Fruit fly (Drosophila melanogaster) whole organism, wandering third instar larva: ENCODE measurements around the gene Mekk1.

Source experiments
- Abd-B ChIP-seq: fragments of >200 bp; optimal IDR thresholded peaks from 2 replicates; lab custom pipeline; 2017; ENCODE audit warnings: missing biosample characterization, missing genetic modification characterization
- CG32264 ChIP-seq: fragments of 200-800 bp; sonication (Bioruptor generic); optimal IDR thresholded peaks from 2 replicates; lab custom pipeline; 2016; ENCODE audit warnings: missing biosample characterization, missing genetic modification characterization
- CG9705 ChIP-seq: fragments of 200-800 bp; sonication (Bioruptor generic); optimal IDR thresholded peaks from 2 replicates; lab custom pipeline; 2018; ENCODE audit warnings: missing biosample characterization, mild to moderate bottlenecking, missing genetic modification characterization
- CrebA ChIP-seq: fragments of 200-800 bp; sonication (Bioruptor generic); optimal IDR thresholded peaks from 2 replicates; lab custom pipeline; 2016; ENCODE audit warnings: missing biosample characterization, mild to moderate bottlenecking, missing genetic modification characterization, borderline replicate concordance
- Dfd ChIP-seq: fragments of >200 bp; optimal IDR thresholded peaks from 2 replicates; lab custom pipeline; 2017; ENCODE audit warnings: missing biosample characterization, missing genetic modification characterization
- GATAd ChIP-seq: sonication (Bioruptor generic); optimal IDR thresholded peaks from 2 replicates; lab custom pipeline; 2016; ENCODE audit warnings: missing biosample characterization, missing genetic modification characterization
- HLH106 ChIP-seq: fragments of 200-800 bp; optimal IDR thresholded peaks from 3 replicates; lab custom pipeline; 2019; ENCODE audit warnings: missing biosample characterization, mild to moderate bottlenecking, missing genetic modification characterization, moderate library complexity
- Hr78 ChIP-seq: fragments of >200 bp; optimal IDR thresholded peaks from 2 replicates; lab custom pipeline; 2017; ENCODE audit warnings: missing biosample characterization, missing genetic modification characterization
- Hr83 ChIP-seq: fragments of 200-300 bp; sonication (Bioruptor generic); optimal IDR thresholded peaks from 2 replicates; lab custom pipeline; 2016; ENCODE audit warnings: missing biosample characterization, mild to moderate bottlenecking, missing genetic modification characterization, moderate library complexity; ENCODE audit not compliant: poor library complexity, severe bottlenecking
- Jra ChIP-seq: sonication (Bioruptor generic); optimal IDR thresholded peaks from 2 replicates; lab custom pipeline; 2016; ENCODE audit warnings: missing biosample characterization, missing genetic modification characterization
- Mio ChIP-seq: sonication (Bioruptor generic); optimal IDR thresholded peaks from 2 replicates; lab custom pipeline; 2016; ENCODE audit warnings: missing biosample characterization, missing genetic modification characterization
- Myc ChIP-seq: fragments of >200 bp; optimal IDR thresholded peaks from 2 replicates; lab custom pipeline; 2017
- N ChIP-seq: fragments of >200 bp; optimal IDR thresholded peaks from 2 replicates; lab custom pipeline; 2018; ENCODE audit warnings: missing biosample characterization, missing external identifiers, missing genetic modification characterization
- OdsH ChIP-seq: fragments of 200-800 bp; sonication (Bioruptor generic); optimal IDR thresholded peaks from 2 replicates; lab custom pipeline; 2016; ENCODE audit warnings: missing biosample characterization, mild to moderate bottlenecking, missing genetic modification characterization
- Rel ChIP-seq, 2 experiments: fragments of 200-800 bp; sonication (Bioruptor generic) in 1 of 2; optimal IDR thresholded peaks; 2 replicates in 1 of 2; 3 replicates in 1 of 2; lab custom pipeline; 2016 to 2019; ENCODE audit warnings: mild to moderate bottlenecking in 2 of 2, missing biosample characterization in 2 of 2, missing genetic modification characterization in 2 of 2, moderate library complexity in 1 of 2
- Sp1 ChIP-seq: fragments of 200-800 bp; sonication (Bioruptor generic); optimal IDR thresholded peaks from 3 replicates; lab custom pipeline; 2019; ENCODE audit warnings: missing biosample characterization, mild to moderate bottlenecking, missing genetic modification characterization, moderate library complexity
- Vsx2 ChIP-seq: fragments of 200-300, 225-300 bp; sonication (Bioruptor generic); optimal IDR thresholded peaks from 2 replicates; lab custom pipeline; 2018; ENCODE audit warnings: missing biosample characterization, missing genetic modification characterization; ENCODE audit not compliant: partially characterized antibody
- br ChIP-seq: fragments of 200-800 bp; sonication (Bioruptor generic); optimal IDR thresholded peaks from 2 replicates; lab custom pipeline; 2016; ENCODE audit warnings: missing biosample characterization, missing genetic modification characterization
- dl ChIP-seq, 2 experiments: fragments of 175-275, 200-275 bp in 1 of 2; fragments of 200-275 bp in 1 of 2; sonication (Bioruptor generic); optimal IDR thresholded peaks; lab custom pipeline; 2018; ENCODE audit warnings: mild to moderate bottlenecking in 2 of 2, missing biosample characterization in 2 of 2, missing genetic modification characterization in 2 of 2, moderate library complexity in 2 of 2; ENCODE audit not compliant: partially characterized antibody in 2 of 2, insufficient read depth in 1 of 2
- dsf ChIP-seq: sonication (Bioruptor generic); optimal IDR thresholded peaks from 2 replicates; lab custom pipeline; 2016; ENCODE audit warnings: missing biosample characterization, missing genetic modification characterization, borderline replicate concordance
- ey ChIP-seq: fragments of 200-800 bp; sonication (Bioruptor generic); optimal IDR thresholded peaks from 2 replicates; lab custom pipeline; 2016; ENCODE audit warnings: missing biosample characterization, missing genetic modification characterization
- foxo ChIP-seq, 2 experiments: fragments of 200-800 bp; sonication (Bioruptor generic); optimal IDR thresholded peaks; 2 replicates in 1 of 2; 3 replicates in 1 of 2; lab custom pipeline; 2016 to 2017; ENCODE audit warnings: missing biosample characterization in 2 of 2, missing genetic modification characterization in 2 of 2
- fru ChIP-seq: fragments of 200-800 bp; sonication (Bioruptor generic); optimal IDR thresholded peaks from 3 replicates; lab custom pipeline; 2016; ENCODE audit warnings: missing biosample characterization, mild to moderate bottlenecking, missing genetic modification characterization
- jim ChIP-seq: fragments of 175-275, 200-325 bp; sonication (Bioruptor generic); optimal IDR thresholded peaks from 2 replicates; lab custom pipeline; 2016; ENCODE audit warnings: missing biosample characterization, mild to moderate bottlenecking, missing genetic modification characterization
- lola ChIP-seq: fragments of >200 bp; optimal IDR thresholded peaks from 2 replicates; lab custom pipeline; 2017; ENCODE audit warnings: missing biosample characterization, missing genetic modification characterization
- sage ChIP-seq: fragments of 200-800 bp; sonication (Bioruptor generic); optimal IDR thresholded peaks from 2 replicates; lab custom pipeline; 2016; ENCODE audit warnings: missing biosample characterization, mild to moderate bottlenecking, missing genetic modification characterization
- sv ChIP-seq: fragments of 200-800 bp; sonication (Bioruptor generic); optimal IDR thresholded peaks from 3 replicates; lab custom pipeline; 2016; ENCODE audit warnings: missing biosample characterization, missing genetic modification characterization
- tai ChIP-seq: sonication (Bioruptor generic); optimal IDR thresholded peaks from 2 replicates; lab custom pipeline; 2016; ENCODE audit warnings: missing biosample characterization, missing genetic modification characterization
- usp ChIP-seq: fragments of >200 bp; optimal IDR thresholded peaks from 2 replicates; lab custom pipeline; 2017; ENCODE audit warnings: missing biosample characterization, missing genetic modification characterization
- woc ChIP-seq: sonication (Bioruptor generic); optimal IDR thresholded peaks from 2 replicates; lab custom pipeline; 2016; ENCODE audit warnings: missing biosample characterization, mild to moderate bottlenecking, missing genetic modification characterization

Mekk1 gene

DNA sequence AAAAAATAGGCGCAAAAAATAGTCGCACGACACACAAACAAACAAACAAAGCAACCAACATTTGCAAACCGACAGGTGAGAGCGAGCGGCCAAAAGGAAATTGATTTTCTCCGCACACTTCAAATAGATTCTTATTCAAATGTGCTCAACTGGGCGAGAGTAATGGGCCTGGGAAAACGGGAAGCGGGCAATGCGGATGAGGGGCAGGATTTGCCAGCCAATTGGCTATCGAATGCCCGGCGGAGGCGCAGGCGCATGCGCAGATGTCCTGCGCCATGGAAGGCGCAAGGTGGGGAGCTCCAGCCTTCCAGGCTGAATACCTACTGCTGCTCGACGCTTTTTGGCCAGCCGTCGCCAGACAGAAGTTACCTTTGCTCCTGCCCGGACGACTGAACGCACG, 38.2 kb downstream of the Mekk1 start, which contains the start of the genes ChAT and VAChT:
ChAT (plus strand) TSS at position 352 of the 400 bp plus-strand sequence.
VAChT (plus strand) TSS at position 352 of the 400 bp plus-strand sequence.
- no peak for TF ChIP-seq foxo (GFP tag; optimal IDR thresholded peaks at IDR 0.05; lab: Kevin White, UChicago)
- TF ChIP-seq fru, result no peak
- TF ChIP-seq HLH106, result no peak
- TF ChIP-seq dsf (GFP tag; lab: Kevin White, UChicago), result no peak
- TF ChIP-seq tai (GFP tag; lab: Kevin White, UChicago), result no peak
- no peak for TF ChIP-seq Dfd (GFP tag; lab: Kevin White, UChicago)
- no peak for TF ChIP-seq ey
- TF ChIP-seq CrebA, result no peak
- no peak for TF ChIP-seq usp
- no peak for TF ChIP-seq Mio (GFP tag; lab: Kevin White, UChicago)
- TF ChIP-seq sage (GFP tag; lab: Kevin White, UChicago), result no peak
- no peak for TF ChIP-seq dl (GFP tag; optimal IDR thresholded peaks at IDR 0.05; lab: Kevin White, UChicago; ENCODE audit: insufficient read depth in 1 of 2, partially characterized antibody in 2 of 2)
- TF ChIP-seq sv (GFP tag; lab: Kevin White, UChicago), result no peak
- TF ChIP-seq Jra (GFP tag; lab: Kevin White, UChicago), result no peak
- TF ChIP-seq Abd-B, result no peak
- no peak for TF ChIP-seq Myc (lab: Kevin White, UChicago)
- no peak for TF ChIP-seq GATAd (GFP tag; lab: Kevin White, UChicago)
- no peak for TF ChIP-seq jim (GFP tag; lab: Kevin White, UChicago)

DNA sequence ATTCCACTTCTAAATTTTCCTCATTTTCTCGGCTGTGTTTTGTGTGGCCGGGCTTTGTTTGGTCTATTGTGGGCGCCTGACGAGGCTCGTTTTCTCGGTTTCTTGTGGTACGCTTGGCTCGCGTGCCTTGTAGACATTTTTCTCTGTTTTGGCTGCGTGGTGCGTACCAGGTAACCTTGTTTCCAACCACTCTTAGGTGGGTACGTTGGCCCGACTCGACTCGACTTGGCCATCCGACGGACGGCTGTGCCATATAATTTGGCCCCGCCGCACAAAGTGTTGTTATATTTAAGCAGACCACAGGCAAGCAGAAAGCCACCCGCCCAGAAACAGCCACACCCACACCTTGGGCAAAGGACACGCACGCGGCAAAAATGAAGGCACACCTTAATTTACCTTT, 39.9 kb downstream of the Mekk1 start:
- TF ChIP-seq Hr78 (GFP tag; lab: Kevin White, UChicago) (no peak), br (GFP tag; lab: Kevin White, UChicago) (no peak), CG9705 (GFP tag; lab: Kevin White, UChicago) (no peak), OdsH (GFP tag; lab: Kevin White, UChicago) (no peak), Sp1 (no peak), sv (GFP tag; lab: Kevin White, UChicago) (no peak), CG32264 (GFP tag; lab: Kevin White, UChicago) (no peak), Rel (GFP tag; optimal IDR thresholded peaks at IDR 0.05; lab: Kevin White, UChicago) (no peak), Rel (tag; optimal IDR thresholded peaks at IDR 0.05; lab: Kevin White, UChicago) (no peak), Abd-B (no peak), lola (GFP tag; lab: Kevin White, UChicago) (no peak)

DNA sequence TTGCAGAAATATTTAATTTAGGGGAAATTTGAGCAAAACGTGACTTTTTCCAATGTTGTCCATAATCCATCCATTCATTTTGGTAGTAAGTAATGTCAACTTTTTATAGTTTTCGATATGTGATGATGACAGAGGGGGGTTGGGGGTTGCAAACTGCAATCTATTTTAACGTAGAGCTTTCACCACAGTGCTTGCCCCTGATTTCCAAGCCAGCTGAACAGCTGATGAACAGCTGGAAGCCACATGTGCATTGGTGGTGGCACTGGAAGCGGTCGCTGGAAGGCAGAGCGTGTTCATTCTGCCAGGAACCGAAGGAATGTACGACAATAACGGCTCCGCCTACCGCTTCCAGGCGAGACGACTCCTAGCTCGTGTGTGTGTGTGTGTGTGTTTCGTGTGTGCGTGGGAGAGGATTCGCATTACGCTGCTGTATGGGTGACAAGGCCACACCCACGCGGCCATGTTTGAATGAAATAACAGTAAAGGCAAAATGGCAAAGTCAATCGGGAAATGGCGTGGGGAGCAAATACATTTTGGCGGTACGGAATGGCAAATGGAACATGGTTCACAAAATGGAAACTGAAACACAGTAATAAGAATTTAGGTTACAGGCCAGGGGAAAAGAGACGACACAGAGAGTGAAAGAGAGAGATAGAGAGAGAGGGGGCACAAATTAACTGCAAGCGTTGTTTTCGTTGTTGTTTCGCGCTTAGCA, 44.4 kb downstream of the Mekk1 start:
- no peak for TF ChIP-seq Sp1
- TF ChIP-seq br (GFP tag; lab: Kevin White, UChicago), result no peak
- no peak for TF ChIP-seq woc (GFP tag; lab: Kevin White, UChicago)
- TF ChIP-seq Hr83 (GFP tag; lab: Kevin White, UChicago), result no peak
- TF ChIP-seq Vsx2 (GFP tag; lab: Kevin White, UChicago), result no peak
- no peak for TF ChIP-seq N (GFP tag; lab: Kevin White, UChicago)
- no peak for TF ChIP-seq Hr78 (GFP tag; lab: Kevin White, UChicago)
- no peak for TF ChIP-seq Jra (GFP tag; lab: Kevin White, UChicago)
- no peak for TF ChIP-seq ey
- TF ChIP-seq Dfd (GFP tag; lab: Kevin White, UChicago), result no peak
- TF ChIP-seq dsf (GFP tag; lab: Kevin White, UChicago), result no peak
- TF ChIP-seq Rel (GFP tag; optimal IDR thresholded peaks at IDR 0.05; lab: Kevin White, UChicago), result no peak
- TF ChIP-seq Rel (tag; optimal IDR thresholded peaks at IDR 0.05; lab: Kevin White, UChicago), result no peak
- TF ChIP-seq, all 38 proteins: peak for 0

DNA sequence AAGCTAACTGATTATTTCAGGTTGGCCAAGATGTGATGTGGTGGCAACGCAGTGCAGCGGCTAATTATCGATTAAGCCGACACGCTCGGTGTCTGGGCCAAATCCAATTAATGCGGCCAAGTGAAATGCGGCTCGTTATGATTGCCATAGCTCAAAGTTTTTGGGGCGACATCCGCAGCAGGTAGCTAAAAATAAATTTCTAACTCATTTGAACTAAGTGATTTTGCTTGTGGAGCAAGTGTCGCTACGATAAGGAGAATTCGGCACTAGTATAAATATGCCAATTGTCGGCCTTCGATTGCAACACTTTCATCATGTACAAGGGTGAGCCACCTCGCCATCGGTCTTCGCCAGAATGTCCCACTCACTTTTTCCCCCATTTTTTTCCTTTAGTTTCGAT, 48.4 kb downstream of the Mekk1 start, which contains the start of gene CG34282:
CG34282 (plus strand) TSS at position 301 of the 400 bp plus-strand sequence.
- TF ChIP-seq Jra (GFP tag; lab: Kevin White, UChicago) (no peak), Hr83 (GFP tag; lab: Kevin White, UChicago) (no peak), Abd-B (no peak), tai (GFP tag; lab: Kevin White, UChicago) (no peak), HLH106 (no peak), Hr78 (GFP tag; lab: Kevin White, UChicago) (no peak)
